Worm (Caenorhabditis elegans) whole organism, young adult: Measurements from ENCODE around the gene lin-32.

ENCODE experiments used
- B0336.3 ChIP-seq: fragments of 200-800 bp; sonication (Bioruptor generic); IDR thresholded peaks from 2 replicates; pipeline ENCODE4 v1.3.6; 2022; ENCODE audit warnings: missing genetic modification characterization, missing compliant biosample characterization
- F10E7.11 ChIP-seq: sonication (generic microtip); optimal IDR thresholded peaks from 2 replicates; lab custom pipeline; 2017; ENCODE audit warnings: mild to moderate bottlenecking, missing genetic modification characterization, moderate library complexity, missing compliant biosample characterization
- F22D6.2 ChIP-seq: sonication (generic microtip); optimal IDR thresholded peaks from 2 replicates; lab custom pipeline; 2016; ENCODE audit warnings: mild to moderate bottlenecking, missing genetic modification characterization, missing compliant biosample characterization
- F23B12.7 ChIP-seq: sonication (generic microtip); optimal IDR thresholded peaks from 2 replicates; lab custom pipeline; 2017; ENCODE audit warnings: missing genetic modification characterization, mild to moderate bottlenecking, missing compliant biosample characterization, antibody characterized with exemption, moderate library complexity; ENCODE audit not compliant: insufficient read depth
- F33H1.4 ChIP-seq: fragments of 200-800 bp; sonication (Bioruptor generic); IDR thresholded peaks from 2 replicates; pipeline ENCODE4 v1.3.6; 2022; ENCODE audit warnings: missing genetic modification reagents, missing genetic modification characterization, missing compliant biosample characterization
- F37B4.10 ChIP-seq: fragments of 200-800 bp; sonication (Bioruptor generic); IDR thresholded peaks from 2 replicates; pipeline ENCODE4 v1.3.6; 2022; ENCODE audit warnings: missing genetic modification characterization, missing compliant biosample characterization
- F52B5.7 ChIP-seq: sonication (generic microtip); optimal IDR thresholded peaks from 2 replicates; lab custom pipeline; 2016; ENCODE audit warnings: mild to moderate bottlenecking, missing genetic modification characterization, missing compliant biosample characterization
- F57C9.4 ChIP-seq: sonication (generic microtip); optimal IDR thresholded peaks from 2 replicates; lab custom pipeline; 2017; ENCODE audit warnings: mild to moderate bottlenecking, missing genetic modification characterization, missing compliant biosample characterization
- T07F8.4 ChIP-seq: sonication (generic microtip); optimal IDR thresholded peaks from 2 replicates; lab custom pipeline; 2016; ENCODE audit warnings: mild to moderate bottlenecking, missing genetic modification characterization, moderate library complexity, missing compliant biosample characterization
- akir-1 ChIP-seq: fragments of 200-800 bp; sonication (Bioruptor generic); optimal IDR thresholded peaks from 2 replicates; lab custom pipeline; 2018; ENCODE audit warnings: mild to moderate bottlenecking, missing genetic modification characterization, moderate library complexity, missing compliant biosample characterization
- ama-1 ChIP-seq, 3 experiments: fragments of 150-350 bp in 1 of 3; sonication (generic microtip) in 2 of 3; optimal IDR thresholded peaks; 2 replicates each; lab custom pipeline; 2014 to 2018; ENCODE audit warnings: missing biosample characterization in 2 of 3, missing genetic modification characterization in 2 of 3, missing genetic modification reagents in 2 of 3
- aptf-3 ChIP-seq: fragments of 200-800 bp; sonication (Bioruptor generic); IDR thresholded peaks from 2 replicates; pipeline ENCODE4 v1.3.6; 2022; ENCODE audit warnings: missing genetic modification characterization, missing compliant biosample characterization
- attf-3 ChIP-seq: fragments of 200-800 bp; sonication (Bioruptor generic); conservative IDR thresholded peaks from 2 replicates; pipeline ENCODE4 v1.3.6; 2022; ENCODE audit warnings: missing genetic modification reagents, missing genetic modification characterization, missing compliant biosample characterization
- attf-5 ChIP-seq: fragments of 200-800 bp; sonication (Bioruptor generic); optimal IDR thresholded peaks from 2 replicates; lab custom pipeline; 2018; ENCODE audit warnings: mild to moderate bottlenecking, missing genetic modification characterization, missing compliant biosample characterization
- bed-1 ChIP-seq: fragments of 200-800 bp; sonication (Bioruptor generic); IDR thresholded peaks from 2 replicates; pipeline ENCODE4 v1.3.6; 2022; ENCODE audit warnings: missing genetic modification reagents, missing genetic modification characterization, missing compliant biosample characterization
- ceh-100 ChIP-seq: fragments of 200-800 bp; sonication (Bioruptor generic); IDR thresholded peaks from 2 replicates; pipeline ENCODE4 v1.3.6; 2022; ENCODE audit warnings: missing genetic modification reagents, missing genetic modification characterization, missing compliant biosample characterization
- ceh-27 ChIP-seq: fragments of 200-800 bp; sonication (Bioruptor generic); optimal IDR thresholded peaks from 2 replicates; lab custom pipeline; 2018; ENCODE audit warnings: mild to moderate bottlenecking, missing genetic modification characterization, moderate library complexity, missing compliant biosample characterization
- ceh-79 ChIP-seq: sonication (generic microtip); optimal IDR thresholded peaks from 2 replicates; lab custom pipeline; 2017; ENCODE audit warnings: mild to moderate bottlenecking, missing genetic modification characterization, missing compliant biosample characterization
- dox-1 ChIP-seq: fragments of 200-800 bp; sonication (Bioruptor generic); IDR thresholded peaks from 2 replicates; pipeline ENCODE4 v1.3.6; 2022; ENCODE audit warnings: missing genetic modification reagents, missing genetic modification characterization, missing compliant biosample characterization
- efl-1 ChIP-seq: fragments of 150-350 bp; optimal IDR thresholded peaks from 2 replicates; lab custom pipeline; 2014; ENCODE audit warnings: missing biosample characterization, missing genetic modification reagents, missing genetic modification characterization
- egl-18 ChIP-seq: fragments of 200-800 bp; sonication (Bioruptor generic); IDR thresholded peaks from 2 replicates; pipeline ENCODE4 v1.3.6; 2022; ENCODE audit warnings: missing genetic modification reagents, missing genetic modification characterization, missing compliant biosample characterization
- ets-4 ChIP-seq: fragments of 200-800 bp; sonication (Bioruptor generic); optimal IDR thresholded peaks from 2 replicates; lab custom pipeline; 2018; ENCODE audit warnings: mild to moderate bottlenecking, missing genetic modification characterization, missing compliant biosample characterization
- gei-17 ChIP-seq: fragments of 200-800 bp; sonication (Bioruptor generic); optimal IDR thresholded peaks from 2 replicates; lab custom pipeline; 2018; ENCODE audit warnings: mild to moderate bottlenecking, missing genetic modification characterization, missing compliant biosample characterization
- him-1 ChIP-seq: sonication (generic microtip); optimal IDR thresholded peaks from 2 replicates; lab custom pipeline; 2016; ENCODE audit warnings: missing genotype, missing genetic modification reagents, missing genetic modification characterization, missing compliant biosample characterization
- hlh-26 ChIP-seq: fragments of 200-800 bp; sonication (Bioruptor generic); conservative IDR thresholded peaks from 2 replicates; pipeline ENCODE4 v1.3.6; 2022; ENCODE audit warnings: missing genetic modification reagents, missing genetic modification characterization, missing compliant biosample characterization
- hmg-1.2 ChIP-seq: fragments of 200-800 bp; sonication (Bioruptor generic); IDR thresholded peaks from 2 replicates; pipeline ENCODE4 v1.3.6; 2022; ENCODE audit warnings: missing genetic modification reagents, missing genetic modification characterization, missing compliant biosample characterization
- hrde-1 ChIP-seq: sonication (generic microtip); optimal IDR thresholded peaks from 2 replicates; lab custom pipeline; 2016; ENCODE audit warnings: missing genetic modification characterization, mild to moderate bottlenecking, missing compliant biosample characterization, moderate library complexity, missing genotype, missing genetic modification reagents, borderline replicate concordance
- lag-1 ChIP-seq: fragments of 200-800 bp; sonication (Bioruptor generic); IDR thresholded peaks from 2 replicates; pipeline ENCODE4 v1.3.6; 2022; ENCODE audit warnings: missing genetic modification reagents, missing genetic modification characterization, missing compliant biosample characterization
- let-526 ChIP-seq: fragments of 200-800 bp; sonication (Bioruptor generic); IDR thresholded peaks from 2 replicates; pipeline ENCODE4 v1.3.6; 2022; ENCODE audit warnings: missing genetic modification reagents, missing genetic modification characterization, missing compliant biosample characterization
- let-607 ChIP-seq, 2 experiments: fragments of 200-800 bp in 1 of 2; sonication (Bioruptor generic) in 1 of 2; sonication (generic microtip) in 1 of 2; optimal IDR thresholded peaks; 2 replicates each; lab custom pipeline; 2016 to 2018; ENCODE audit warnings: mild to moderate bottlenecking in 2 of 2, missing compliant biosample characterization in 2 of 2, missing genetic modification characterization in 2 of 2, moderate library complexity in 2 of 2, missing genotype in 1 of 2
- lin-35 ChIP-seq, 3 experiments: fragments of 150-350 bp in 2 of 3; sonication (generic microtip) in 1 of 3; optimal IDR thresholded peaks; 2 replicates each; lab custom pipeline; 2014 to 2018; ENCODE audit warnings: missing biosample characterization in 3 of 3, missing genetic modification characterization in 3 of 3, missing genetic modification reagents in 3 of 3
- lin-40 ChIP-seq: sonication (generic microtip); optimal IDR thresholded peaks from 2 replicates; lab custom pipeline; 2016; ENCODE audit warnings: missing genetic modification characterization, mild to moderate bottlenecking, missing compliant biosample characterization, missing genotype, missing genetic modification reagents
- lsy-27 ChIP-seq: sonication (generic microtip); optimal IDR thresholded peaks from 2 replicates; lab custom pipeline; 2017; ENCODE audit warnings: missing genetic modification characterization, mild to moderate bottlenecking, missing compliant biosample characterization, antibody characterized with exemption, missing genotype, borderline replicate concordance; ENCODE audit not compliant: insufficient read depth
- madf-10 ChIP-seq: sonication (generic microtip); optimal IDR thresholded peaks from 2 replicates; lab custom pipeline; 2016; ENCODE audit warnings: mild to moderate bottlenecking, missing genetic modification characterization, missing compliant biosample characterization
- madf-3 ChIP-seq: fragments of 200-800 bp; sonication (Bioruptor generic); IDR thresholded peaks from 2 replicates; pipeline ENCODE4 v1.3.6; 2022; ENCODE audit warnings: missing genetic modification reagents, missing genetic modification characterization, missing compliant biosample characterization
- mcd-1 ChIP-seq: fragments of 200-800 bp; sonication (Bioruptor generic); IDR thresholded peaks from 2 replicates; pipeline ENCODE4 v1.3.6; 2022; ENCODE audit warnings: missing genetic modification reagents, missing genetic modification characterization, missing compliant biosample characterization
- nhr-90 ChIP-seq: sonication (generic microtip); optimal IDR thresholded peaks from 2 replicates; lab custom pipeline; 2016; ENCODE audit warnings: missing genotype, mild to moderate bottlenecking, missing genetic modification characterization, missing compliant biosample characterization
- pbrm-1 ChIP-seq: fragments of 200-800 bp; sonication (Bioruptor generic); IDR thresholded peaks from 2 replicates; pipeline ENCODE4 v1.3.6; 2022; ENCODE audit warnings: missing genetic modification reagents, missing genetic modification characterization, missing compliant biosample characterization
- pha-4 ChIP-seq: fragments of 150-350 bp; sonication (generic microtip); optimal IDR thresholded peaks from 2 replicates; lab custom pipeline; 2014; ENCODE audit warnings: missing biosample characterization, missing genetic modification reagents, missing genetic modification characterization
- rec-8 ChIP-seq, 2 experiments: sonication (generic microtip); optimal IDR thresholded peaks; 2 replicates each; lab custom pipeline; 2016; ENCODE audit warnings: mild to moderate bottlenecking in 2 of 2, missing genetic modification characterization in 2 of 2, missing genetic modification reagents in 2 of 2, missing genotype in 2 of 2, missing biosample characterization in 1 of 2, missing compliant biosample characterization in 1 of 2, moderate library complexity in 1 of 2
- sdz-38 ChIP-seq: sonication (generic microtip); optimal IDR thresholded peaks from 2 replicates; lab custom pipeline; 2016; ENCODE audit warnings: missing genotype, missing genetic modification characterization, missing compliant biosample characterization
- tbx-9 ChIP-seq: sonication (generic microtip); optimal IDR thresholded peaks from 2 replicates; lab custom pipeline; 2016; ENCODE audit warnings: borderline replicate concordance, missing genetic modification characterization, inconsistent platforms, missing compliant biosample characterization
- zfh-2 ChIP-seq: fragments of 200-800 bp; sonication (Bioruptor generic); conservative IDR thresholded peaks from 2 replicates; pipeline ENCODE4 v1.3.6; 2022; ENCODE audit warnings: missing genetic modification reagents, missing genetic modification characterization, missing compliant biosample characterization
- ztf-26 ChIP-seq: sonication (generic microtip); optimal IDR thresholded peaks from 2 replicates; lab custom pipeline; 2017; ENCODE audit warnings: missing genetic modification characterization, missing compliant biosample characterization
- ztf-28 ChIP-seq: fragments of 200-800 bp; sonication (Bioruptor generic); IDR thresholded peaks from 2 replicates; pipeline ENCODE4 v1.3.6; 2022; ENCODE audit warnings: missing genetic modification reagents, missing genetic modification characterization, missing compliant biosample characterization

The lin-32 gene

DNA sequence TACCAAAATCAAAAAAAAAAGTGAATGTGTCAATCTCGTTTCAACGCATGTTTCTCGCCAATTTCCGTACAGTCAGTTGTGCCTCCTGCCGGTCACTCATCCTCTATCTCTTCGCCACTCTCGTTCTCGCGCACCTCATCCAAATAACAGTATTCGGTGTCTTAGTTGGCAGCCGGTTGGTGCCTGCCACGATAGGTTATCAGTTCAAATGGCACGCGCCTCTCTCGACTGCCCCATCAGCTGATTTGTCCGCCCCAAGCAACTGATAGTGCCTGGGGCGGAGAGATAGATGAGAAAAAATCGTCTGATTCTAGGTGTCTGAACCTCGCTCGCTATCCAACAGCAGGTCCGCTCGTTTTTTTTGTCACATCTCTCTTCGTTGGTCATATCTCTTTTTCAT is 14.8 kb downstream of the lin-32 start (continued):
- TF ChIP-seq let-607 (tag; optimal IDR thresholded peaks at IDR 0.05; lab: Kevin White, UChicago), result peak; percentile 34 to 49
- 0 out of 2 replicates have a peak, but pooled peaks have one; percentile 6 for TF ChIP-seq hmg-1.2 (GFP tag; lab: Robert Waterston, UW)
- peak; percentile 89 for TF ChIP-seq ets-4 (GFP tag; lab: Kevin White, UChicago)
- no peak for TF ChIP-seq him-1 (tag; lab: Kevin White, UChicago)
- TF ChIP-seq madf-10, result no peak
- TF ChIP-seq mcd-1 (GFP tag; lab: Robert Waterston, UW), result no peak
- no peak for TF ChIP-seq F23B12.7 (tag; lab: Kevin White, UChicago)
- no peak for TF ChIP-seq ztf-28 (GFP tag; lab: Robert Waterston, UW)
- no peak for TF ChIP-seq egl-18 (GFP tag; lab: Robert Waterston, UW)
- TF ChIP-seq lsy-27 (tag; lab: Kevin White, UChicago), result no peak
- no peak for TF ChIP-seq F22D6.2 (tag; lab: Kevin White, UChicago)
- no peak for TF ChIP-seq tbx-9 (tag; lab: Kevin White, UChicago)
- TF ChIP-seq ceh-100 (GFP tag; lab: Robert Waterston, UW), result no peak
- TF ChIP-seq ztf-26 (tag; lab: Kevin White, UChicago), result peak; percentile 77
- TF ChIP-seq ceh-79 (tag; lab: Kevin White, UChicago), result no peak
- no peak for TF ChIP-seq ama-1 (optimal IDR thresholded peaks at IDR 0.05; lab: Kevin White, UChicago)
- TF ChIP-seq ama-1 (GFP tag; optimal IDR thresholded peaks at IDR 0.05; lab: Kevin White, UChicago), result no peak
- no peak for TF ChIP-seq efl-1
- TF ChIP-seq F33H1.4, result no peak
- no peak for TF ChIP-seq let-526 (GFP tag; lab: Robert Waterston, UW)
- no peak for TF ChIP-seq pha-4
- no peak for TF ChIP-seq T07F8.4
- TF ChIP-seq ceh-27 (GFP tag; lab: Kevin White, UChicago), result no peak
- no peak for TF ChIP-seq attf-3
- no peak for TF ChIP-seq rec-8 (tag; optimal IDR thresholded peaks at IDR 0.05; lab: Kevin White, UChicago)
- peak; percentile 75 for TF ChIP-seq dox-1
- TF ChIP-seq zfh-2 (GFP tag; lab: Robert Waterston, UW), result peak; percentile 61
- no peak for TF ChIP-seq lin-35 (GFP tag; optimal IDR thresholded peaks at IDR 0.05; lab: Kevin White, UChicago)
- no peak for TF ChIP-seq F37B4.10 (GFP tag; lab: Robert Waterston, UW)
- no peak for TF ChIP-seq bed-1 (GFP tag; lab: Robert Waterston, UW)
- peak; percentile 4 for TF ChIP-seq attf-5 (GFP tag; lab: Kevin White, UChicago)
- peak; percentile 39 for TF ChIP-seq gei-17 (GFP tag; lab: Kevin White, UChicago)
- no peak for TF ChIP-seq F52B5.7 (tag; lab: Kevin White, UChicago)
- TF ChIP-seq lag-1, result no peak
- peak; percentile 28 for TF ChIP-seq nhr-90 (tag; lab: Kevin White, UChicago)
- TF ChIP-seq B0336.3 (GFP tag; lab: Robert Waterston, UW), result peak; percentile 64
- TF ChIP-seq hrde-1 (tag; lab: Kevin White, UChicago), result no peak
- no peak for TF ChIP-seq akir-1 (GFP tag; lab: Kevin White, UChicago)
- no peak for TF ChIP-seq lin-40 (tag; lab: Kevin White, UChicago)
- TF ChIP-seq aptf-3 (GFP tag; lab: Robert Waterston, UW), result no peak
- no peak for TF ChIP-seq F10E7.11 (tag; lab: Kevin White, UChicago)
- TF ChIP-seq sdz-38 (tag; lab: Kevin White, UChicago), result no peak
- no peak for TF ChIP-seq madf-3 (GFP tag; lab: Robert Waterston, UW)
- TF ChIP-seq F57C9.4 (tag; lab: Kevin White, UChicago), result no peak
- TF ChIP-seq pbrm-1 (GFP tag; lab: Robert Waterston, UW), result no peak
- no peak for TF ChIP-seq hlh-26
